Worm (Caenorhabditis elegans): ENCODE results near the gene sri-37.
"Not testable (repeated sequence)": the region's sequence is repeated elsewhere in the genome, so short reads cannot be mapped to it uniquely, and the experiment has no call there.

The sri-37 gene

ce11 chrII:2644498-2644897, 15.1 kb downstream of the sri-37 start, which contains the start of gene F22E5.11:
TSS of gene F22E5.11 (minus strand) at chrII:2644598.
- TF ChIP-seq tbx-11 (GFP tag; IDR thresholded peaks at IDR 0.05), result no peak
- no peak for TF ChIP-seq ceh-36 (tag; optimal IDR thresholded peaks at IDR 0.05)
- no peak for TF ChIP-seq aly-1 (tag; optimal IDR thresholded peaks at IDR 0.05)
- no peak for TF ChIP-seq B0310.2 (tag; optimal IDR thresholded peaks at IDR 0.05)

- not testable (repeated sequence) for TF ChIP-seq ceh-13 (GFP tag; optimal IDR thresholded peaks at IDR 0.05); hmbx-1 (tag; optimal IDR thresholded peaks at IDR 0.05); tbx-11 (GFP tag; IDR thresholded peaks at IDR 0.05)
These were observed 17.4 kb downstream of the sri-37 start, which contains the start of gene F22E5.12 for ce11 chrII:2646756-2647155. TSS of gene F22E5.12 (minus strand) at chrII:2646856.

ce11 chrII:2649015-2649414, 19.6 kb downstream of the sri-37 start:
- TF ChIP-seq scrt-1 (GFP tag; IDR thresholded peaks at IDR 0.05) (no peak), hmg-4 (GFP tag; optimal IDR thresholded peaks at IDR 0.05) (no peak), tra-4 (tag; optimal IDR thresholded peaks at IDR 0.05) (no peak), flt-1 (GFP tag; IDR thresholded peaks at IDR 0.05) (no peak), hmbx-1 (tag; optimal IDR thresholded peaks at IDR 0.05) (no peak), aly-1 (tag; optimal IDR thresholded peaks at IDR 0.05) (no peak)

- TF ChIP-seq ceh-36 (tag; optimal IDR thresholded peaks at IDR 0.05) (no peak), aly-1 (tag; optimal IDR thresholded peaks at IDR 0.05) (no peak), scrt-1 (GFP tag; IDR thresholded peaks at IDR 0.05) (no peak), flt-1 (GFP tag; IDR thresholded peaks at IDR 0.05) (no peak), ets-7 (tag; optimal IDR thresholded peaks at IDR 0.05) (no peak), B0310.2 (tag; optimal IDR thresholded peaks at IDR 0.05) (no peak), hmg-4 (GFP tag; optimal IDR thresholded peaks at IDR 0.05) (no peak), tbx-37 (GFP tag; conservative IDR thresholded peaks at IDR 0.05) (no peak), tra-4 (tag; optimal IDR thresholded peaks at IDR 0.05) (no peak), ceh-13 (GFP tag; optimal IDR thresholded peaks at IDR 0.05) (no peak), ama-1 (optimal IDR thresholded peaks at IDR 0.05) (no peak)
These were observed 20.2 kb downstream of the sri-37 start, which contains the start of the genes F22E5.13 and F22E5.6 for ce11 chrII:2649539-2649938. TSS of gene F22E5.13 (minus strand) at chrII:2649639. TSS of gene F22E5.6 (plus strand) at chrII:2649835.

ce11 chrII:2656606-2657005, 27.2 kb downstream of the sri-37 start, which contains the start of gene sri-47:
TSS of gene sri-47 (plus strand) at chrII:2656906.
- TF ChIP-seq sea-1 (GFP tag; conservative IDR thresholded peaks at IDR 0.05), result no peak
- TF ChIP-seq pes-1 (GFP tag; IDR thresholded peaks at IDR 0.05), result no peak
- no peak for TF ChIP-seq aly-1 (tag; optimal IDR thresholded peaks at IDR 0.05)
- TF ChIP-seq hmg-4 (GFP tag; optimal IDR thresholded peaks at IDR 0.05), result no peak
- TF ChIP-seq flt-1 (GFP tag; IDR thresholded peaks at IDR 0.05), result no peak
- TF ChIP-seq ceh-36 (tag; optimal IDR thresholded peaks at IDR 0.05), result no peak
- TF ChIP-seq hmbx-1 (tag; optimal IDR thresholded peaks at IDR 0.05), result no peak
- TF ChIP-seq scrt-1 (GFP tag; IDR thresholded peaks at IDR 0.05), result no peak
- no peak for TF ChIP-seq B0310.2 (tag; optimal IDR thresholded peaks at IDR 0.05)
- TF ChIP-seq tbx-11 (GFP tag; IDR thresholded peaks at IDR 0.05), result no peak
- TF ChIP-seq ets-7 (tag; optimal IDR thresholded peaks at IDR 0.05), result no peak
- no peak for TF ChIP-seq F13C5.2 (tag; optimal IDR thresholded peaks at IDR 0.05)
- no peak for TF ChIP-seq tbx-37 (GFP tag; conservative IDR thresholded peaks at IDR 0.05)
- TF ChIP-seq tra-4 (tag; optimal IDR thresholded peaks at IDR 0.05), result no peak
- TF ChIP-seq hnd-1 (tag; optimal IDR thresholded peaks at IDR 0.05), result no peak
- no peak for TF ChIP-seq ceh-13 (GFP tag; optimal IDR thresholded peaks at IDR 0.05)

ce11 chrII:2659364-2659763, 30.0 kb downstream of the sri-37 start, which contains the start of gene gcy-21:
TSS of gene gcy-21 (plus strand) at chrII:2659664.
- TF ChIP-seq aly-1 (tag; optimal IDR thresholded peaks at IDR 0.05), result no peak
- no peak for TF ChIP-seq ets-7 (tag; optimal IDR thresholded peaks at IDR 0.05)
- no peak for TF ChIP-seq sea-1 (GFP tag; conservative IDR thresholded peaks at IDR 0.05)
- TF ChIP-seq pes-1 (GFP tag; IDR thresholded peaks at IDR 0.05), result no peak
- TF ChIP-seq B0310.2 (tag; optimal IDR thresholded peaks at IDR 0.05), result no peak
- no peak for TF ChIP-seq ceh-36 (tag; optimal IDR thresholded peaks at IDR 0.05)
- no peak for TF ChIP-seq ceh-13 (GFP tag; optimal IDR thresholded peaks at IDR 0.05)
- TF ChIP-seq F13C5.2 (tag; optimal IDR thresholded peaks at IDR 0.05), result no peak
- TF ChIP-seq hmg-4 (GFP tag; optimal IDR thresholded peaks at IDR 0.05), result no peak
- no peak for TF ChIP-seq ama-1 (optimal IDR thresholded peaks at IDR 0.05)
- no peak for TF ChIP-seq tbx-11 (GFP tag; IDR thresholded peaks at IDR 0.05)
- no peak for TF ChIP-seq flt-1 (GFP tag; IDR thresholded peaks at IDR 0.05)
- TF ChIP-seq tra-4 (tag; optimal IDR thresholded peaks at IDR 0.05), result no peak

- not testable (repeated sequence) for TF ChIP-seq ama-1 (optimal IDR thresholded peaks at IDR 0.05); ceh-36 (tag; optimal IDR thresholded peaks at IDR 0.05); B0310.2 (tag; optimal IDR thresholded peaks at IDR 0.05)
These were observed 35.7 kb downstream of the sri-37 start, which contains the start of gene F22E5.2 for ce11 chrII:2665081-2665480. TSS of gene F22E5.2 (plus strand) at chrII:2665381.

- TF ChIP-seq tbx-11 (GFP tag; IDR thresholded peaks at IDR 0.05), result no peak
- TF ChIP-seq hmbx-1 (tag; optimal IDR thresholded peaks at IDR 0.05), result no peak
- no peak for TF ChIP-seq pes-1 (GFP tag; IDR thresholded peaks at IDR 0.05)
- TF ChIP-seq tbx-37 (GFP tag; conservative IDR thresholded peaks at IDR 0.05), result no peak
- TF ChIP-seq ama-1 (optimal IDR thresholded peaks at IDR 0.05), result no peak
- no peak for TF ChIP-seq tra-4 (tag; optimal IDR thresholded peaks at IDR 0.05)
- TF ChIP-seq ets-7 (tag; optimal IDR thresholded peaks at IDR 0.05), result no peak
- TF ChIP-seq ceh-13 (GFP tag; optimal IDR thresholded peaks at IDR 0.05), result no peak
- no peak for TF ChIP-seq F13C5.2 (tag; optimal IDR thresholded peaks at IDR 0.05)
These were observed 36.2 kb downstream of the sri-37 start, which contains the start of gene F22E5.22 for ce11 chrII:2665606-2666005. TSS of gene F22E5.22 (plus strand) at chrII:2665906.

All from whole organism, early embryonic.